Fruit fly (Drosophila melanogaster): ENCODE data around the gene Cmpk.

Gene Cmpk

DNA sequence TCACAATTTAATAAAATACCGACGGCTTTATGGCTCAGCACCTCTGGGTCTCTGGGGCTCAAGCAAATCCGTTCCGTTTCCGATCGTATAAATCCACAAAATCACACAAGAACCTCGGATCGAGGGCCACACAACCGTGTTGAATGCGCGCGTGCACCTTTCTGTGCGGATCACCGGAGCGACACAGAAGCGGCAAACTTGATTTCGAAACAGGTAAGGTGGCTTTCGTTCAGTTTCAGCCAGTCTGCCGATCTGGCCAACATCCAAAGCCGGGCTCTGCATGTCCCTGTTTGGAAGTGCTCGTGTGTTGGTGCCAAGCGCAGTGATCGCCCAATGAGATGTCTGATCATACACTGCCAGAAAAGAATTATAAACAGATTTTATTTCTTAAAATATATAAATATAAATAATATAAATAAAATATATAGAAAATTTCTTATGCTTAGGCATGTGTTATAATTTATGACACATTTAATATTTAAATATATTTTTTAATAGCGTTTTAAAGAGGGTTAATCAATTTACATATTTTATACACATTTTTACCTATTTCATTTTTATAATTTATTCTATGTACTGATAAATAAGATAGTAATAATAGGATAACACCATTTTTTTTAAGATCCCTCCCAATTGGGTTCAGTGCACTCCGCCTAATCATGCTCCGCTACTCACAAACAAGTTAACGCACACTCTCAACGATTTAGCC, 43.4 kb upstream of the Cmpk start, which contains the start of gene dysf (continued):
- TF ChIP-seq Sox102F (GFP tag; optimal IDR thresholded peaks at IDR 0.05) = peak; percentile 61
- TF ChIP-seq zen (tag; optimal IDR thresholded peaks at IDR 0.05) = peak; percentile 77
- TF ChIP-seq pan (optimal IDR thresholded peaks at IDR 0.05) = no peak
- TF ChIP-seq pan (GFP tag; optimal IDR thresholded peaks at IDR 0.05 in 1 of 2, IDR thresholded peaks at IDR 0.05 in 1 of 2) = peak in 1 of 2 experiments; percentile 50
- TF ChIP-seq dmrt11E (tag; optimal IDR thresholded peaks at IDR 0.05) = peak; percentile 87
- TF ChIP-seq bowl (GFP tag; IDR thresholded peaks at IDR 0.05) = no peak
- TF ChIP-seq CG11093 (GFP tag; IDR thresholded peaks at IDR 0.05) = no peak
- TF ChIP-seq gsb (GFP tag; IDR thresholded peaks at IDR 0.05) = no peak
- TF ChIP-seq CG7556 (GFP tag; optimal IDR thresholded peaks at IDR 0.05) = peak; percentile 80
- peak; percentile 67 for TF ChIP-seq ttk (GFP tag; IDR thresholded peaks at IDR 0.05)
- TF ChIP-seq CG6272 (GFP tag; IDR thresholded peaks at IDR 0.05) = no peak
- TF ChIP-seq CG13424 (tag; optimal IDR thresholded peaks at IDR 0.05) = peak; percentile 85
- no peak for TF ChIP-seq B-H2 (GFP tag; optimal IDR thresholded peaks at IDR 0.05)
- TF ChIP-seq CG1647 (GFP tag; optimal IDR thresholded peaks at IDR 0.05) = no peak
- no peak for TF ChIP-seq CG11723 (GFP tag; optimal IDR thresholded peaks at IDR 0.05)
- TF ChIP-seq bbx (GFP tag; IDR thresholded peaks at IDR 0.05; ENCODE audit: partially characterized antibody) = no peak
- TF ChIP-seq CG7786 (GFP tag; optimal IDR thresholded peaks at IDR 0.05) = no peak
- no peak for TF ChIP-seq yki (optimal IDR thresholded peaks at IDR 0.05)
- no peak for TF ChIP-seq rib (GFP tag; IDR thresholded peaks at IDR 0.05)
- TF ChIP-seq CG8290 (GFP tag; optimal IDR thresholded peaks at IDR 0.05) = no peak
- no peak for TF ChIP-seq CG8290 (tag; optimal IDR thresholded peaks at IDR 0.05)
- peak; percentile 77 for TF ChIP-seq Meics (GFP tag; optimal IDR thresholded peaks at IDR 0.05)
- peak; percentile 23 for TF ChIP-seq scrt (GFP tag; optimal IDR thresholded peaks at IDR 0.05)
- no peak for TF ChIP-seq CG12744 (GFP tag; optimal IDR thresholded peaks at IDR 0.05)
- no peak for TF ChIP-seq CG7928 (GFP tag; optimal IDR thresholded peaks at IDR 0.05)
- no peak for TF ChIP-seq tup (GFP tag; optimal IDR thresholded peaks at IDR 0.05)
- no peak for TF ChIP-seq Gsc (GFP tag; IDR thresholded peaks at IDR 0.05)
- TF ChIP-seq phol (tag; optimal IDR thresholded peaks at IDR 0.05) = peak; percentile 83
- TF ChIP-seq btn (GFP tag; optimal IDR thresholded peaks at IDR 0.05) = no peak
- peak; percentile 40; the same call in 1 of the 2 replicates for TF ChIP-seq CG17328 (GFP tag; IDR thresholded peaks at IDR 0.05)
- TF ChIP-seq Poxn (GFP tag; IDR thresholded peaks at IDR 0.05) = no peak
- TF ChIP-seq trh (GFP tag; optimal IDR thresholded peaks at IDR 0.05) = no peak
- no peak for TF ChIP-seq corto (GFP tag; optimal IDR thresholded peaks at IDR 0.05)
- TF ChIP-seq dysf (GFP tag; IDR thresholded peaks at IDR 0.05) = peak; percentile 89
- peak; percentile 8 for TF ChIP-seq Dek (tag; optimal IDR thresholded peaks at IDR 0.05)
- TF ChIP-seq CG2875 (GFP tag; optimal IDR thresholded peaks at IDR 0.05) = peak; percentile 51
- no peak for TF ChIP-seq pb (GFP tag; optimal IDR thresholded peaks at IDR 0.05)
- no peak for TF ChIP-seq lilli (GFP tag; optimal IDR thresholded peaks at IDR 0.05)
- no peak for TF ChIP-seq CG10431 (GFP tag; optimal IDR thresholded peaks at IDR 0.05)
- peak; percentile 11; the same call in 1 of the 2 replicates for TF ChIP-seq CG32772 (GFP tag; IDR thresholded peaks at IDR 0.05)
- TF ChIP-seq Deaf1 (tag; optimal IDR thresholded peaks at IDR 0.05) = peak; percentile 59
- peak; percentile 58 for TF ChIP-seq CG18599 (GFP tag; optimal IDR thresholded peaks at IDR 0.05)
- TF ChIP-seq CG16815 (GFP tag; optimal IDR thresholded peaks at IDR 0.05) = peak; percentile 46
- no peak for TF ChIP-seq CG17612 (GFP tag; IDR thresholded peaks at IDR 0.05)
- TF ChIP-seq CG14860 (GFP tag; IDR thresholded peaks at IDR 0.05; ENCODE audit: partially characterized antibody) = no peak
- TF ChIP-seq H2.0 (GFP tag; IDR thresholded peaks at IDR 0.05) = no peak; the same call in 1 of the 2 replicates
- no peak for TF ChIP-seq Trl (optimal IDR thresholded peaks at IDR 0.05)
- TF ChIP-seq Trl (GFP tag; optimal IDR thresholded peaks at IDR 0.05) = no peak
- TF ChIP-seq p53 (GFP tag; optimal IDR thresholded peaks at IDR 0.05) = no peak
- TF ChIP-seq D19B (GFP tag; optimal IDR thresholded peaks at IDR 0.05) = no peak
- TF ChIP-seq Blimp-1 (GFP tag; optimal IDR thresholded peaks at IDR 0.05) = peak; percentile 71

Measured in whole organism, embryonic.